Fruit fly (Drosophila melanogaster) whole organism, prepupa: Measurements from ENCODE around the gene IFT46.

Experiments
- CG8119 ChIP-seq: fragments of 200-800 bp; sonication (Bioruptor generic); IDR thresholded peaks from 3 replicates; pipeline ENCODE4 v1.3.6; 2022; ENCODE audit warnings: missing biosample characterization, missing genetic modification characterization
- Gug ChIP-seq: fragments of 200-800 bp; sonication (Bioruptor generic); IDR thresholded peaks from 2 replicates; pipeline ENCODE4 v1.3.6; 2022; ENCODE audit warnings: missing biosample characterization, missing genetic modification characterization
- Hr38 ChIP-seq: sonication (Bioruptor generic); optimal IDR thresholded peaks from 2 replicates; lab custom pipeline; 2016; ENCODE audit warnings: missing biosample characterization, missing genetic modification characterization

dm6 chr2L:18641087-18641486 is 25.2 kb upstream of the IFT46 start:
- TF ChIP-seq Gug, result no peak
- TF ChIP-seq CG8119 (GFP tag; lab: Robert Waterston, UW), result no peak
- no peak for TF ChIP-seq Hr38
